Fruit fly (Drosophila melanogaster): Measurements from ENCODE around the gene Snapin.

DNA sequence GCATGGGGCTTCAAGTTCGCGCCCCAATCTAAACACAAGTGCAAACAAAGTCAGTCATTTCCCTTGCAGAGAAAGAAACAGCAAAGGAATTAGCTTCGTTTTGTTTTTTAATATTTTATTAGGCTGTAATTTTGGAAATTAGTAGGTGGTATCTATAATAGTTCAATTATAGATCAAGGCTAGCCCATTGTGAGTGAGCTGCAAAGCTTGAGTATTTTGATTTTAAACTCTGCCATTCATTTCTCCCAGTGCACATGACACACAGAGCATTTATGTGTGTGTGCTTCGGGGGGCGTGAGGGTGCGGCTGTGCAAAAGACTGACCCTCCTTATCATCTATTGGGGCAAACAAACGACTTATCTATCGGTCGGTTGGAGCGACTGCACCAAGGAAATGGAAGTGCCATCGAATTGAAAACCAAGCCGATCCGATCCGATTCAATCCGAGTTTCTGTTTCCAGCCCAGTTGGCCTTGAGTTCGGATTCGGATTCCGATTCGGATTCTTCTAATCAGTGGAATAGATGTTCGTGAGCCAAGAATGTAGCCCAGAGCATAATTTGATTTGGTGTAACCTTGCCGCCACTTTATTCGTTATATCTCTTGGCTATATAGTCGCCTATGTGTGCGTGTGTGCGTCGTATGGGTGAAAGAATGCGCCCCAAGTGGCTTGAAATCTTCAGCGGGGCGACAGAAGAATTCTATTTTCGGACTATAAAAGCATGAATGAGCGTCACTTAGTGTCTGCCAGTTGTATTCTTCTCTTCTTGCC is 27.9 kb downstream of the Snapin start:
- no peak for TF ChIP-seq CTCF (optimal IDR thresholded peaks at IDR 0.05)
- no peak for TF ChIP-seq CG8478 (optimal IDR thresholded peaks at IDR 0.05)
